Fruit fly (Drosophila melanogaster) whole organism, pupa: ENCODE data around the gene Cerk.

Experiments
- CG32121 ChIP-seq: fragments of 200-800 bp; sonication (Bioruptor generic); IDR thresholded peaks from 2 replicates; pipeline ENCODE4 v1.3.6; 2022; ENCODE audit warnings: missing biosample characterization, missing genetic modification characterization
- CG34367 ChIP-seq: fragments of 200-800 bp; sonication (Bioruptor generic); optimal IDR thresholded peaks from 2 replicates; lab custom pipeline; 2018; ENCODE audit warnings: missing biosample characterization, mild to moderate bottlenecking, missing genetic modification characterization
- EcR ChIP-seq: fragments of 200-800 bp; sonication (Bioruptor generic); optimal IDR thresholded peaks from 3 replicates; lab custom pipeline; 2019; ENCODE audit warnings: missing biosample characterization, missing genetic modification characterization, mild to moderate bottlenecking, moderate library complexity, missing genetic modification reagents
- rn ChIP-seq: fragments of 200-800 bp; sonication (Bioruptor generic); IDR thresholded peaks from 2 replicates; pipeline ENCODE4 v1.3.6; 2022; ENCODE audit warnings: missing biosample characterization, missing genetic modification characterization

dm6 chr3R:5326166-5326565 is 41.9 kb downstream of the Cerk start:
- no peak for TF ChIP-seq CG32121 (GFP tag; lab: Robert Waterston, UW)
- TF ChIP-seq rn: no peak
- no peak for TF ChIP-seq EcR (GFP tag; lab: Kevin White, UChicago)
- no peak for TF ChIP-seq CG34367 (tag; lab: Kevin White, UChicago)
